Fruit fly (Drosophila melanogaster): ENCODE data around the gene CG9953.

The CG9953 gene

dm6 chr3L:6977391-6977790 lies 7.9 kb downstream of the CG9953 start (continued):
- peak; percentile 71 for TF ChIP-seq CG6689 (GFP tag; IDR thresholded peaks at IDR 0.05)
- peak; percentile 37; the same call in 1 of the 2 replicates for TF ChIP-seq CG11247 (GFP tag; IDR thresholded peaks at IDR 0.05)
- TF ChIP-seq BEAF-32 (GFP tag; optimal IDR thresholded peaks at IDR 0.05), result no peak
- peak; percentile 58 for TF ChIP-seq CG13775 (GFP tag; optimal IDR thresholded peaks at IDR 0.05)
- peak; percentile 35 for TF ChIP-seq Vsx1 (GFP tag; optimal IDR thresholded peaks at IDR 0.05)
- peak; percentile 44 for TF ChIP-seq caup (GFP tag; optimal IDR thresholded peaks at IDR 0.05; ENCODE audit: severe bottlenecking)
- no peak for TF ChIP-seq sna (GFP tag; IDR thresholded peaks at IDR 0.05; ENCODE audit: partially characterized antibody)
- TF ChIP-seq Ada2b (GFP tag; IDR thresholded peaks at IDR 0.05), result peak; percentile 66; the same call in 1 of the 2 replicates
- peak; percentile 31 for TF ChIP-seq Fer3 (tag; optimal IDR thresholded peaks at IDR 0.05)
- TF ChIP-seq E2f1 (GFP tag; IDR thresholded peaks at IDR 0.05), result peak; percentile 65
- TF ChIP-seq Dip3 (GFP tag; optimal IDR thresholded peaks at IDR 0.05), result no peak
- peak; percentile 6 for TF ChIP-seq stwl (tag; optimal IDR thresholded peaks at IDR 0.05)
- TF ChIP-seq odd (GFP tag; optimal IDR thresholded peaks at IDR 0.05), result peak; percentile 20
- peak; percentile 26 for TF ChIP-seq CG8924 (tag; optimal IDR thresholded peaks at IDR 0.05)
- peak; percentile 38; the same call in 1 of the 2 replicates for TF ChIP-seq Rx (GFP tag; IDR thresholded peaks at IDR 0.05)
- TF ChIP-seq yki (optimal IDR thresholded peaks at IDR 0.05), result no peak
- peak; percentile 66 for TF ChIP-seq CG2678 (tag; optimal IDR thresholded peaks at IDR 0.05)
- no peak for TF ChIP-seq repo (GFP tag; optimal IDR thresholded peaks at IDR 0.05)
- TF ChIP-seq lmd (GFP tag; IDR thresholded peaks at IDR 0.05), result peak; percentile 58
- no peak for TF ChIP-seq ase (GFP tag; IDR thresholded peaks at IDR 0.05)
- no peak for TF ChIP-seq Sry-δ (GFP tag; optimal IDR thresholded peaks at IDR 0.05)
- TF ChIP-seq chif (GFP tag; optimal IDR thresholded peaks at IDR 0.05), result no peak
- no peak for TF ChIP-seq Scr (GFP tag; IDR thresholded peaks at IDR 0.05; ENCODE audit: partially characterized antibody)
- no peak for TF ChIP-seq ash1 (GFP tag; optimal IDR thresholded peaks at IDR 0.05)
- peak; percentile 29 for TF ChIP-seq HHEX (GFP tag; optimal IDR thresholded peaks at IDR 0.05)
- TF ChIP-seq ci (GFP tag; IDR thresholded peaks at IDR 0.05), result peak; percentile 75
- TF ChIP-seq CG13424 (tag; optimal IDR thresholded peaks at IDR 0.05), result peak; percentile 50
- TF ChIP-seq nmo (GFP tag; optimal IDR thresholded peaks at IDR 0.05), result peak; percentile 65
- no peak for TF ChIP-seq knrl (GFP tag; IDR thresholded peaks at IDR 0.05; ENCODE audit: partially characterized antibody)
- TF ChIP-seq aop (GFP tag; IDR thresholded peaks at IDR 0.05), result no peak
- TF ChIP-seq insv (GFP tag; optimal IDR thresholded peaks at IDR 0.05), result no peak
- no peak for TF ChIP-seq CG3995 (GFP tag; optimal IDR thresholded peaks at IDR 0.05)
- peak; percentile 2 for TF ChIP-seq nau (GFP tag; optimal IDR thresholded peaks at IDR 0.05)
- no peak for TF ChIP-seq CHES-1-like (GFP tag; optimal IDR thresholded peaks at IDR 0.05)
- no peak for TF ChIP-seq sc (optimal IDR thresholded peaks at IDR 0.05)
- peak; percentile 46 for TF ChIP-seq sc (GFP tag; optimal IDR thresholded peaks at IDR 0.05)
- no peak for TF ChIP-seq cad (GFP tag; optimal IDR thresholded peaks at IDR 0.05)
- no peak for TF ChIP-seq HmgZ (tag; optimal IDR thresholded peaks at IDR 0.05)
- TF ChIP-seq CG11398 (GFP tag; optimal IDR thresholded peaks at IDR 0.05), result no peak
- TF ChIP-seq tgo (GFP tag; IDR thresholded peaks at IDR 0.05), result peak; percentile 62
- peak; percentile 85 for TF ChIP-seq Drgx (GFP tag; IDR thresholded peaks at IDR 0.05)
- TF ChIP-seq CG2712 (tag; optimal IDR thresholded peaks at IDR 0.05), result peak; percentile 72
- no peak for TF ChIP-seq MESR4 (GFP tag; optimal IDR thresholded peaks at IDR 0.05)
- TF ChIP-seq CG17359 (tag; optimal IDR thresholded peaks at IDR 0.05), result peak; percentile 75
- peak; percentile 45; the same call in 1 of the 2 replicates for TF ChIP-seq CG17328 (GFP tag; IDR thresholded peaks at IDR 0.05)
- 0 out of 2 replicates have a peak, but pooled peaks have one; percentile 6 for TF ChIP-seq Poxn (GFP tag; IDR thresholded peaks at IDR 0.05)
- TF ChIP-seq D19A (tag; optimal IDR thresholded peaks at IDR 0.05), result no peak
- TF ChIP-seq Meics (GFP tag; optimal IDR thresholded peaks at IDR 0.05), result peak; percentile 30
- peak; percentile 33; the same call in 1 of the 3 replicates for TF ChIP-seq CG11093 (GFP tag; IDR thresholded peaks at IDR 0.05)
- TF ChIP-seq CG17385 (GFP tag; optimal IDR thresholded peaks at IDR 0.05), result peak; percentile 61
- TF ChIP-seq CG4707 (GFP tag; optimal IDR thresholded peaks at IDR 0.05), result peak; percentile 16

Data from whole organism, embryonic.